Fruit fly (Drosophila melanogaster) whole organism, adult: ENCODE measurements around the gene mbo.

Experiments
- CG14711 ChIP-seq: fragments of 200-800 bp; sonication (Bioruptor generic); optimal IDR thresholded peaks from 2 replicates; lab custom pipeline; 2018; ENCODE audit warnings: missing biosample characterization, mild to moderate bottlenecking, missing genetic modification characterization, moderate library complexity
- CG5204 ChIP-seq: fragments of 200-800 bp; sonication (Bioruptor generic); optimal IDR thresholded peaks from 2 replicates; lab custom pipeline; 2016; ENCODE audit warnings: missing biosample characterization, missing genetic modification characterization
- Clk ChIP-seq: fragments of 200-800 bp; sonication (Bioruptor generic); optimal IDR thresholded peaks from 2 replicates; lab custom pipeline; 2017; ENCODE audit warnings: missing biosample characterization, missing genetic modification characterization
- Crg-1 ChIP-seq: fragments of 200-800 bp; sonication (Bioruptor generic); optimal IDR thresholded peaks from 2 replicates; lab custom pipeline; 2016; ENCODE audit warnings: missing biosample characterization, missing genetic modification characterization
- Hr96 ChIP-seq: fragments of 200-800 bp; sonication (Bioruptor generic); optimal IDR thresholded peaks from 2 replicates; lab custom pipeline; 2016; ENCODE audit warnings: missing biosample characterization, missing genetic modification characterization
- Mnt ChIP-seq: fragments of 200-800 bp; sonication (Bioruptor generic); optimal IDR thresholded peaks from 2 replicates; lab custom pipeline; 2016; ENCODE audit warnings: missing biosample characterization, mild to moderate bottlenecking, missing genetic modification characterization
- bab1 ChIP-seq: fragments of 200-800 bp; sonication (Bioruptor generic); optimal IDR thresholded peaks from 3 replicates; lab custom pipeline; 2019; ENCODE audit warnings: missing biosample characterization, mild to moderate bottlenecking, missing genetic modification characterization, moderate library complexity
- cic ChIP-seq: fragments of 200-800 bp; sonication (Bioruptor generic); optimal IDR thresholded peaks from 2 replicates; lab custom pipeline; 2017; ENCODE audit warnings: missing biosample characterization, mild to moderate bottlenecking, missing genetic modification characterization, moderate library complexity
- cnc ChIP-seq, 2 experiments: fragments of >200 bp; optimal IDR thresholded peaks; 2 replicates each; lab custom pipeline; 2017
- kay ChIP-seq: fragments of 200-800 bp; sonication (Bioruptor generic); peaks from one replicate; lab custom pipeline; 2016; ENCODE audit warnings: missing biosample characterization, missing genetic modification characterization, borderline replicate concordance
- ovo ChIP-seq: fragments of 200-800 bp; sonication (Bioruptor generic); optimal IDR thresholded peaks from 2 replicates; lab custom pipeline; 2016; ENCODE audit warnings: missing biosample characterization, missing genetic modification characterization
- pad ChIP-seq: fragments of 200-800 bp; sonication (Bioruptor generic); optimal IDR thresholded peaks from 3 replicates; lab custom pipeline; 2017; ENCODE audit warnings: missing biosample characterization, missing genetic modification characterization, mild to moderate bottlenecking, moderate library complexity, missing genetic modification reagents
- tj ChIP-seq: fragments of 200-800 bp; sonication (Bioruptor generic); optimal IDR thresholded peaks from 3 replicates; lab custom pipeline; 2017; ENCODE audit warnings: missing biosample characterization, mild to moderate bottlenecking, missing genetic modification characterization, moderate library complexity
- toe ChIP-seq: fragments of 200-800 bp; sonication (Bioruptor generic); optimal IDR thresholded peaks from 2 replicates; lab custom pipeline; 2016; ENCODE audit warnings: missing biosample characterization, missing genetic modification characterization

- peak; percentile 39 for TF ChIP-seq tj
- TF ChIP-seq cnc (optimal IDR thresholded peaks at IDR 0.05; lab: Kevin White, UChicago): no peak
- no peak for TF ChIP-seq Mnt (GFP tag; lab: Kevin White, UChicago)
- TF ChIP-seq ovo (GFP tag; lab: Kevin White, UChicago): no peak
- TF ChIP-seq cic (GFP tag; lab: Kevin White, UChicago): no peak
- TF ChIP-seq toe (GFP tag; lab: Kevin White, UChicago): no peak
- no peak for TF ChIP-seq CG14711 (tag; lab: Kevin White, UChicago)
- no peak for TF ChIP-seq Crg-1 (GFP tag; lab: Kevin White, UChicago)
- no peak for TF ChIP-seq kay (GFP tag; lab: Kevin White, UChicago)
- TF ChIP-seq CG5204 (GFP tag; lab: Kevin White, UChicago): no peak
- no peak for TF ChIP-seq bab1
- no peak for TF ChIP-seq pad (GFP tag; lab: Kevin White, UChicago)
- no peak for TF ChIP-seq Clk (GFP tag; lab: Kevin White, UChicago)
- no peak for TF ChIP-seq Hr96 (GFP tag; lab: Kevin White, UChicago)
These were observed 20.9 kb upstream of the mbo start for dm6 chr3R:12699620-12700378.
